Worm (Caenorhabditis elegans) whole organism, L4 larva: ENCODE measurements around the gene npp-5.

Experiments used
- D1046.2 ChIP-seq: fragments of 200-800 bp; sonication (Bioruptor generic); IDR thresholded peaks from 2 replicates; pipeline ENCODE4 v1.3.6; 2022; ENCODE audit warnings: missing genetic modification characterization, missing compliant biosample characterization
- F37D6.2 ChIP-seq: sonication (generic microtip); optimal IDR thresholded peaks from 2 replicates; lab custom pipeline; 2016; ENCODE audit warnings: mild to moderate bottlenecking, missing genetic modification characterization, missing compliant biosample characterization
- F49E8.2 ChIP-seq: sonication (generic microtip); optimal IDR thresholded peaks from 2 replicates; lab custom pipeline; 2016; ENCODE audit warnings: missing compliant biosample characterization, mild to moderate bottlenecking, missing genetic modification characterization, borderline replicate concordance
- Y105C5A.15 ChIP-seq: fragments of 200-800 bp; sonication (Bioruptor generic); IDR thresholded peaks from 2 replicates; pipeline ENCODE4 v1.3.6; 2022; ENCODE audit warnings: missing genetic modification characterization, missing compliant biosample characterization
- Y5F2A.4 ChIP-seq: fragments of 200-800 bp; sonication (Bioruptor generic); optimal IDR thresholded peaks from 2 replicates; lab custom pipeline; 2018; ENCODE audit warnings: mild to moderate bottlenecking, missing genetic modification characterization, missing compliant biosample characterization
- attf-4 ChIP-seq: sonication (generic microtip); optimal IDR thresholded peaks from 3 replicates; lab custom pipeline; 2017; ENCODE audit warnings: missing biosample characterization, missing genetic modification characterization
- ceh-20 ChIP-seq: fragments of 200-800 bp; sonication (Bioruptor generic); IDR thresholded peaks from 2 replicates; pipeline ENCODE4 v1.3.6; 2022; ENCODE audit warnings: missing genetic modification reagents, missing genetic modification characterization, missing compliant biosample characterization
- ceh-44 ChIP-seq: fragments of 200-800 bp; sonication (Bioruptor generic); IDR thresholded peaks from 2 replicates; pipeline ENCODE4 v1.3.6; 2022; ENCODE audit warnings: missing genetic modification reagents, missing genetic modification characterization, missing compliant biosample characterization
- ceh-62 ChIP-seq: sonication (generic microtip); optimal IDR thresholded peaks from 2 replicates; lab custom pipeline; 2017; ENCODE audit warnings: missing biosample characterization, missing genetic modification characterization
- daf-19 ChIP-seq: fragments of 200-800 bp; sonication (Bioruptor generic); conservative IDR thresholded peaks from 2 replicates; pipeline ENCODE4 v1.3.6; 2022; ENCODE audit warnings: missing genetic modification characterization, missing compliant biosample characterization
- dmd-6 ChIP-seq: fragments of 200-800 bp; sonication (Bioruptor generic); IDR thresholded peaks from 2 replicates; pipeline ENCODE4 v1.3.6; 2022; ENCODE audit warnings: missing genetic modification reagents, missing genetic modification characterization, missing compliant biosample characterization
- duxl-1 ChIP-seq: sonication (generic microtip); optimal IDR thresholded peaks from 2 replicates; lab custom pipeline; 2016; ENCODE audit warnings: mild to moderate bottlenecking, missing genetic modification characterization, moderate library complexity, missing compliant biosample characterization; ENCODE audit not compliant: poor library complexity
- gei-8 ChIP-seq: fragments of 200-800 bp; sonication (Bioruptor generic); optimal IDR thresholded peaks from 2 replicates; lab custom pipeline; 2018; ENCODE audit warnings: mild to moderate bottlenecking, missing genetic modification characterization, missing compliant biosample characterization
- hif-1 ChIP-seq, 2 experiments: sonication (generic microtip); optimal IDR thresholded peaks; 2 replicates each; lab custom pipeline; 2016 to 2017; ENCODE audit warnings: missing compliant biosample characterization in 2 of 2, missing genetic modification characterization in 2 of 2, missing genetic modification reagents in 2 of 2, missing genotype in 2 of 2, mild to moderate bottlenecking in 1 of 2
- hlh-11 ChIP-seq: fragments of 200-800 bp; sonication (Bioruptor generic); optimal IDR thresholded peaks from 2 replicates; lab custom pipeline; 2018; ENCODE audit warnings: mild to moderate bottlenecking, missing genetic modification characterization, missing compliant biosample characterization
- hlh-30 ChIP-seq: sonication (generic microtip); optimal IDR thresholded peaks from 2 replicates; lab custom pipeline; 2017; ENCODE audit warnings: antibody characterized with exemption, mild to moderate bottlenecking, missing genetic modification characterization, missing compliant biosample characterization; ENCODE audit not compliant: insufficient read depth
- jun-1 ChIP-seq: fragments of 150-350 bp; optimal IDR thresholded peaks from 2 replicates; lab custom pipeline; 2014; ENCODE audit warnings: missing biosample characterization, missing genetic modification reagents, missing genetic modification characterization
- lin-15B ChIP-seq: fragments of 150-350 bp; sonication (generic microtip); optimal IDR thresholded peaks from 3 replicates; lab custom pipeline; 2014; ENCODE audit warnings: missing biosample characterization, missing genetic modification characterization
- mdl-1 ChIP-seq, 2 experiments: fragments of 150-350 bp in 1 of 2; sonication (generic microtip) in 1 of 2; optimal IDR thresholded peaks; 2 replicates each; lab custom pipeline; 2014 to 2017; ENCODE audit warnings: missing biosample characterization in 2 of 2, missing genetic modification characterization in 2 of 2
- mes-2 ChIP-seq: sonication (generic microtip); optimal IDR thresholded peaks from 2 replicates; lab custom pipeline; 2016; ENCODE audit warnings: missing genotype, mild to moderate bottlenecking, missing genetic modification characterization, missing compliant biosample characterization; ENCODE audit not compliant: poor library complexity, severe bottlenecking
- mxl-3 ChIP-seq: fragments of 200-800 bp; sonication (Bioruptor generic); optimal IDR thresholded peaks from 2 replicates; lab custom pipeline; 2018; ENCODE audit warnings: mild to moderate bottlenecking, missing genetic modification characterization, missing compliant biosample characterization
- nhr-237 ChIP-seq: sonication (generic microtip); optimal IDR thresholded peaks from 2 replicates; lab custom pipeline; 2017; ENCODE audit warnings: missing biosample characterization, missing genetic modification characterization
- nhr-25 ChIP-seq: sonication (generic microtip); optimal IDR thresholded peaks from 2 replicates; lab custom pipeline; 2017; ENCODE audit warnings: missing genetic modification characterization, mild to moderate bottlenecking, missing compliant biosample characterization, antibody characterized with exemption, moderate library complexity, borderline replicate concordance; ENCODE audit not compliant: insufficient read depth
- nhr-41 ChIP-seq: fragments of 200-800 bp; sonication (Bioruptor generic); IDR thresholded peaks from 2 replicates; pipeline ENCODE4 v1.3.6; 2022; ENCODE audit warnings: missing genetic modification reagents, missing genetic modification characterization, missing compliant biosample characterization
- nhr-42 ChIP-seq: fragments of 200-800 bp; sonication (Bioruptor generic); IDR thresholded peaks from 2 replicates; pipeline ENCODE4 v1.3.6; 2022; ENCODE audit warnings: missing genetic modification characterization, missing compliant biosample characterization
- nhr-48 ChIP-seq: sonication (generic microtip); optimal IDR thresholded peaks from 2 replicates; lab custom pipeline; 2016; ENCODE audit warnings: mild to moderate bottlenecking, missing genetic modification characterization, missing compliant biosample characterization
- nhr-76 ChIP-seq: fragments of 150-350 bp; optimal IDR thresholded peaks from 2 replicates; lab custom pipeline; 2014; ENCODE audit warnings: missing biosample characterization, missing genetic modification characterization
- nhr-77 ChIP-seq: fragments of 150-350 bp; optimal IDR thresholded peaks from 2 replicates; lab custom pipeline; 2014; ENCODE audit warnings: missing biosample characterization, missing genetic modification characterization
- php-3 ChIP-seq: fragments of 200-800 bp; sonication (Bioruptor generic); IDR thresholded peaks from 2 replicates; pipeline ENCODE4 v1.3.6; 2022; ENCODE audit warnings: missing genetic modification reagents, missing genetic modification characterization, missing compliant biosample characterization
- pqm-1 ChIP-seq: sonication (generic microtip); optimal IDR thresholded peaks from 2 replicates; lab custom pipeline; 2017; ENCODE audit warnings: missing biosample characterization, missing genetic modification characterization
- snpc-1.2 ChIP-seq: fragments of 200-800 bp; sonication (Bioruptor generic); IDR thresholded peaks from 2 replicates; pipeline ENCODE4 v1.3.6; 2022; ENCODE audit warnings: missing genetic modification reagents, missing genetic modification characterization, missing compliant biosample characterization
- tag-97 ChIP-seq: fragments of 200-800 bp; sonication (Bioruptor generic); IDR thresholded peaks from 2 replicates; pipeline ENCODE4 v1.3.6; 2022; ENCODE audit warnings: missing genetic modification characterization, missing compliant biosample characterization
- tra-1 ChIP-seq: fragments of 200-800 bp; sonication (Bioruptor generic); IDR thresholded peaks from 2 replicates; pipeline ENCODE4 v1.3.6; 2022; ENCODE audit warnings: missing genetic modification reagents, missing genetic modification characterization, missing compliant biosample characterization
- unc-130 ChIP-seq: sonication (generic microtip); optimal IDR thresholded peaks from 2 replicates; lab custom pipeline; 2016; ENCODE audit warnings: missing genetic modification reagents, missing genetic modification characterization, missing compliant biosample characterization
- unc-62 ChIP-seq, 3 experiments: fragments of 150-350 bp in 1 of 3; sonication (generic microtip); optimal IDR thresholded peaks in 2 of 3; peaks in 1 of 3; 1 replicate in 1 of 3; 2 replicates in 2 of 3; lab custom pipeline; 2014 to 2017; ENCODE audit warnings: missing biosample characterization in 3 of 3, missing genetic modification characterization in 3 of 3, missing genetic modification reagents in 3 of 3, missing genotype in 1 of 3
- zip-11 ChIP-seq: fragments of 200-800 bp; sonication (Bioruptor generic); IDR thresholded peaks from 2 replicates; pipeline ENCODE4 v1.3.6; 2022; ENCODE audit warnings: missing genetic modification characterization, missing compliant biosample characterization

npp-5 gene

ce11 chrII:11646276-11646797 is 46.7 kb upstream of the npp-5 start, which contains the start of gene ghi-1 (continued):
- TF ChIP-seq F49E8.2 (tag; lab: Kevin White, UChicago) (no peak), tag-97 (GFP tag; lab: Robert Waterston, UW) (no peak), unc-130 (GFP tag; lab: Kevin White, UChicago) (no peak), gei-8 (GFP tag; lab: Kevin White, UChicago) (no peak), mdl-1 (tag; optimal IDR thresholded peaks at IDR 0.05; lab: Kevin White, UChicago) (peak in 1 of 2 experiments; percentile 6), snpc-1.2 (GFP tag; lab: Robert Waterston, UW) (no peak), F37D6.2 (tag; lab: Kevin White, UChicago) (no peak), nhr-77 (tag; lab: Kevin White, UChicago) (no peak), nhr-42 (GFP tag; lab: Robert Waterston, UW) (no peak), mes-2 (tag; lab: Kevin White, UChicago) (peak; percentile 14), D1046.2 (GFP tag; lab: Robert Waterston, UW) (no peak), mxl-3 (GFP tag; lab: Kevin White, UChicago) (peak; percentile 11), ceh-62 (no peak), attf-4 (no peak), jun-1 (tag; lab: Kevin White, UChicago) (no peak), zip-11 (GFP tag; lab: Robert Waterston, UW) (no peak), nhr-41 (GFP tag; lab: Robert Waterston, UW) (no peak), nhr-237 (tag; lab: Kevin White, UChicago) (no peak), pqm-1 (peak; percentile 40), duxl-1 (tag; lab: Kevin White, UChicago) (no peak), daf-19 (GFP tag; lab: Robert Waterston, UW) (no peak), php-3 (GFP tag; lab: Robert Waterston, UW) (0 out of 2 replicates have a peak, but pooled peaks have one; percentile 17), Y5F2A.4 (GFP tag; lab: Kevin White, UChicago) (no peak), hif-1 (tag; optimal IDR thresholded peaks at IDR 0.05; lab: Kevin White, UChicago) (no peak), dmd-6 (GFP tag; lab: Robert Waterston, UW) (peak; percentile 17; the same call in 1 of the 2 replicates), Y105C5A.15 (no peak), nhr-76 (tag; lab: Kevin White, UChicago) (no peak)

- TF ChIP-seq unc-62 (GFP tag; optimal IDR thresholded peaks at IDR 0.05 in 1 of 2; lab: Kevin White, UChicago) (peak in 1 of 2 experiments; percentile 53), unc-62 (tag; optimal IDR thresholded peaks at IDR 0.05; lab: Kevin White, UChicago) (no peak), nhr-48 (tag; lab: Kevin White, UChicago) (peak; percentile 23), hlh-11 (tag; lab: Kevin White, UChicago) (peak; percentile 16), mdl-1 (tag; optimal IDR thresholded peaks at IDR 0.05; lab: Kevin White, UChicago) (no peak), nhr-25 (tag; lab: Kevin White, UChicago) (no peak), ceh-44 (GFP tag; lab: Robert Waterston, UW) (no peak), ceh-20 (GFP tag; lab: Robert Waterston, UW) (no peak)
These were observed 45.8 kb upstream of the npp-5 start for ce11 chrII:11645383-11645782.

- TF ChIP-seq unc-62 (GFP tag; optimal IDR thresholded peaks at IDR 0.05 in 1 of 2; lab: Kevin White, UChicago) (peak in 1 of 2 experiments; percentile 77), unc-62 (tag; optimal IDR thresholded peaks at IDR 0.05; lab: Kevin White, UChicago) (no peak), mdl-1 (tag; optimal IDR thresholded peaks at IDR 0.05; lab: Kevin White, UChicago) (peak in 1 of 2 experiments; percentile 1), tra-1 (no peak), lin-15B (tag; lab: Kevin White, UChicago) (no peak), Y105C5A.15 (no peak), hlh-30 (tag; lab: Kevin White, UChicago) (peak; percentile 6)
These were observed 44.9 kb upstream of the npp-5 start for ce11 chrII:11644535-11644934.
